Fruit fly (Drosophila melanogaster): ENCODE data around the gene CG34247.
A peak's percentile ranks its signal among the peaks of the same experiment; 100 is the strongest.

The CG34247 gene

DNA sequence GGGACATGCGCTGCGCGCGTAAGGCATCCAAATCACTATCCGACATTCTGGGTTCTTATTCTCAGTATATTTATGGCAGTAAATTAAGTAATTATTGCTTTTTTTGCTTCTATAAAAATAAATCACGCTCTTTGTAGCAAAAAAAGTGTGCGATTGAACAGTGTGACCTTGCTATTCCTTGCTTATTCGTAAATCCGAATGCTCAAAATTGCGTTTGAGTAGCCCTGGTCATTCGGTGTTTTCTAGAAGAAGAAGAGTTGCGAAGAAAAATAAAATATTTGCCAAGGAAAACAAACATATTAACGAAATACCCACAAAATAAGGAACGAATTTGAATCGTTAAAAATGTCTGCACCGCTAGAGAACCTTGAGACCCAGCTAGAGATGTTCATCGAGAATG lies 29.5 kb downstream of the CG34247 start, which contains the start of the genes PDCD-5 and MED10 (continued):
- no peak for TF ChIP-seq CG11247 (GFP tag; IDR thresholded peaks at IDR 0.05)
- peak; percentile 36 for TF ChIP-seq zen (tag; optimal IDR thresholded peaks at IDR 0.05)
- peak; percentile 4 for TF ChIP-seq CG30403 (GFP tag; optimal IDR thresholded peaks at IDR 0.05)
- no peak for TF ChIP-seq HLHmδ (GFP tag; optimal IDR thresholded peaks at IDR 0.05)
- TF ChIP-seq knrl (GFP tag; IDR thresholded peaks at IDR 0.05; ENCODE audit: partially characterized antibody), result peak; percentile 30; the same call in 1 of the 3 replicates
- no peak for TF ChIP-seq luna (GFP tag; optimal IDR thresholded peaks at IDR 0.05)
- peak; percentile 57 for TF ChIP-seq Sry-δ (GFP tag; optimal IDR thresholded peaks at IDR 0.05)
- TF ChIP-seq B-H1 (GFP tag; IDR thresholded peaks at IDR 0.05), result no peak
- TF ChIP-seq da (GFP tag; optimal IDR thresholded peaks at IDR 0.05), result no peak
- peak; percentile 44 for TF ChIP-seq Elba2 (GFP tag; optimal IDR thresholded peaks at IDR 0.05)
- peak; percentile 75; the same call in 1 of the 3 replicates for TF ChIP-seq CG34422 (GFP tag; IDR thresholded peaks at IDR 0.05)
- TF ChIP-seq CG18476 (GFP tag; optimal IDR thresholded peaks at IDR 0.05), result no peak
- no peak for TF ChIP-seq CG4328 (GFP tag; optimal IDR thresholded peaks at IDR 0.05)
- TF ChIP-seq CG31441 (GFP tag; IDR thresholded peaks at IDR 0.05), result no peak
- no peak for TF ChIP-seq CG14014 (GFP tag; IDR thresholded peaks at IDR 0.05)
- peak; percentile 9 to 14 for TF ChIP-seq dpn (GFP tag; optimal IDR thresholded peaks at IDR 0.05)
- TF ChIP-seq CG5245 (GFP tag; optimal IDR thresholded peaks at IDR 0.05), result no peak
- TF ChIP-seq unc-4 (GFP tag; IDR thresholded peaks at IDR 0.05; ENCODE audit: partially characterized antibody), result no peak
- peak; percentile 96 for TF ChIP-seq MBD-R2 (GFP tag; IDR thresholded peaks at IDR 0.05)
- TF ChIP-seq Abd-B (GFP tag; optimal IDR thresholded peaks at IDR 0.05), result peak; percentile 16
- TF ChIP-seq CG7357 (GFP tag; IDR thresholded peaks at IDR 0.05), result no peak
- peak; percentile 96 for TF ChIP-seq gfzf (GFP tag; optimal IDR thresholded peaks at IDR 0.05)
- TF ChIP-seq mld (GFP tag; IDR thresholded peaks at IDR 0.05; ENCODE audit: partially characterized antibody), result no peak
- TF ChIP-seq Lhr (GFP tag; optimal IDR thresholded peaks at IDR 0.05), result peak; percentile 18
- peak; percentile 66; the same call in 1 of the 2 replicates for TF ChIP-seq CG42726 (GFP tag; IDR thresholded peaks at IDR 0.05; ENCODE audit: partially characterized antibody)
- peak; percentile 62 for TF ChIP-seq CG17186 (GFP tag; optimal IDR thresholded peaks at IDR 0.05)
- TF ChIP-seq salm (tag; optimal IDR thresholded peaks at IDR 0.05), result no peak
- TF ChIP-seq her (GFP tag; optimal IDR thresholded peaks at IDR 0.05), result peak; percentile 100
- TF ChIP-seq cg (GFP tag; optimal IDR thresholded peaks at IDR 0.05), result no peak
- no peak for TF ChIP-seq croc (GFP tag; conservative IDR thresholded peaks at IDR 0.05)
- TF ChIP-seq tgo (GFP tag; IDR thresholded peaks at IDR 0.05), result no peak
- no peak for TF ChIP-seq CG7372 (GFP tag; IDR thresholded peaks at IDR 0.05)
- TF ChIP-seq CG9215 (GFP tag; IDR thresholded peaks at IDR 0.05), result no peak
- no peak for TF ChIP-seq CG3838 (GFP tag; optimal IDR thresholded peaks at IDR 0.05)
- no peak for TF ChIP-seq CG1647 (GFP tag; optimal IDR thresholded peaks at IDR 0.05)
- no peak for TF ChIP-seq z (GFP tag; IDR thresholded peaks at IDR 0.05)
- peak; percentile 100 for TF ChIP-seq CG4617 (GFP tag; optimal IDR thresholded peaks at IDR 0.05; ENCODE audit: borderline replicate concordance)
- no peak for TF ChIP-seq onecut (GFP tag; IDR thresholded peaks at IDR 0.05)
- peak; percentile 45 for TF ChIP-seq CG17359 (tag; optimal IDR thresholded peaks at IDR 0.05)
- peak; percentile 28 for TF ChIP-seq CG17829 (tag; optimal IDR thresholded peaks at IDR 0.05)
- no peak for TF ChIP-seq Oaz (GFP tag; IDR thresholded peaks at IDR 0.05)
- peak; percentile 46 for TF ChIP-seq Scr (GFP tag; IDR thresholded peaks at IDR 0.05; ENCODE audit: partially characterized antibody)
- no peak for TF ChIP-seq esg (GFP tag; conservative IDR thresholded peaks at IDR 0.05)
- TF ChIP-seq ase (GFP tag; IDR thresholded peaks at IDR 0.05), result no peak
- no peak for TF ChIP-seq eve (GFP tag; optimal IDR thresholded peaks at IDR 0.05)
- TF ChIP-seq Deaf1 (tag; optimal IDR thresholded peaks at IDR 0.05), result peak; percentile 58
- TF ChIP-seq shn (GFP tag; optimal IDR thresholded peaks at IDR 0.05), result no peak
- TF ChIP-seq CG10565 (GFP tag; optimal IDR thresholded peaks at IDR 0.05), result no peak
- TF ChIP-seq nmo (GFP tag; optimal IDR thresholded peaks at IDR 0.05), result peak; percentile 70
- peak; percentile 51 for TF ChIP-seq nom (GFP tag; optimal IDR thresholded peaks at IDR 0.05)
- no peak for TF ChIP-seq wor (GFP tag; IDR thresholded peaks at IDR 0.05)
